Worm (Caenorhabditis elegans) whole organism, L4/young adult: ENCODE data around the gene prx-14.
"Not testable (repeated sequence)": the region's sequence is repeated elsewhere in the genome, so short reads cannot be mapped to it uniquely, and the experiment has no call there.

Source experiments
- W03F9.2 ChIP-seq: fragments of 150-350 bp; optimal IDR thresholded peaks from 2 replicates; lab custom pipeline; 2014; ENCODE audit warnings: missing biosample characterization, missing genetic modification characterization
- dao-5 ChIP-seq: sonication (generic microtip); optimal IDR thresholded peaks from 2 replicates; lab custom pipeline; 2016; ENCODE audit warnings: missing genotype, missing genetic modification characterization, moderate library complexity, missing compliant biosample characterization
- him-1 ChIP-seq: sonication (generic microtip); optimal IDR thresholded peaks from 2 replicates; lab custom pipeline; 2016; ENCODE audit warnings: missing genotype, missing genetic modification reagents, missing genetic modification characterization, missing compliant biosample characterization

DNA sequence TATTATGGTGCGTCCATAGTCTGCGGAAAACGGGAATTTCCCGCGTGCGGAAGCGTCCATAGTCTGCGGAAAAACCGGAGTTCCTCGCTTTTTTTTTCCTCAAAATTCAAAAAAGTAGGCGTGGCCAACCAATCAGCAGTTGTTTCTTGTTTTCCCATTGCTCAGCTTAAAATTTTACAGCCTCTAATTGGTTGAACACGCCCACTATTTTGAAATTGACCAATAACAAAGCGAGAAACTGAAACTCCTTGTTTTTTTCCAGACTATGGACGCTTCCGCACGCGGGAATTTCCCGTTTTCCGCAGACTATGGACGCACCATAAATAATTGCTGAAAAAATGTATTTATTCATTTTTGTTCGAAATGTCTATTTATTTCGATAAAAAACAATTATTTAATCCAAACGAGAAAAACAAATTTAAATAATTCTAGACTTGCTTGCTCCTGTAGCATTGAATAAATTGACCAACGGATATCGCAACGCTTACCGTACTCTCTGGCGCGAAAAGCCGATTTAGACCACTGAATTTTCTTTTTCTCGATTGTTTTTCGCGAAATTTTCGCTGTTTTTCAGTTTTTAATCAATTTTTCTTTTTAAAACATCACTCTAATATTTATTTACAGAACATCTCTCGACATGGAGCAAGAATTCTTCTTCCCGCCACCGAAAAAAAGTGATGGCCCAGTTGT is 28.4 kb upstream of the prx-14 start, which contains the start of gene C08F8.3:
- TF ChIP-seq dao-5 (tag; lab: Kevin White, UChicago); W03F9.2 (tag; lab: Kevin White, UChicago); him-1: not testable (repeated sequence)
